Worm (Caenorhabditis elegans) whole organism, midembryonic: ENCODE measurements around the gene ztf-17.

Experiments used
- cog-1 ChIP-seq: sonication (generic microtip); optimal IDR thresholded peaks from 2 replicates; lab custom pipeline; 2016; ENCODE audit warnings: missing genetic modification characterization, missing compliant biosample characterization
- flt-1 ChIP-seq: fragments of 200-800 bp; sonication (Bioruptor generic); IDR thresholded peaks from 2 replicates; pipeline ENCODE4 v1.3.6; 2022; ENCODE audit warnings: missing genetic modification characterization, missing compliant biosample characterization
- klf-2 ChIP-seq: fragments of 200-800 bp; sonication (Bioruptor generic); conservative IDR thresholded peaks from 2 replicates; pipeline ENCODE4 v1.3.6; 2022; ENCODE audit warnings: missing genetic modification reagents, missing genetic modification characterization, missing compliant biosample characterization
- ref-1 ChIP-seq: fragments of 200-800 bp; sonication (Bioruptor generic); conservative IDR thresholded peaks from 2 replicates; pipeline ENCODE4 v1.3.6; 2022; ENCODE audit warnings: missing genetic modification reagents, missing genetic modification characterization, missing compliant biosample characterization
- tab-1 ChIP-seq: fragments of 200-800 bp; sonication (Bioruptor generic); IDR thresholded peaks from 2 replicates; pipeline ENCODE4 v1.3.6; 2022; ENCODE audit warnings: missing genetic modification characterization, missing compliant biosample characterization
- ztf-23 ChIP-seq: fragments of 200-800 bp; sonication (Bioruptor generic); IDR thresholded peaks from 2 replicates; pipeline ENCODE4 v1.3.6; 2022; ENCODE audit warnings: missing genetic modification reagents, missing genetic modification characterization, missing compliant biosample characterization
- ztf-29 ChIP-seq: fragments of 200-800 bp; sonication (Bioruptor generic); IDR thresholded peaks from 2 replicates; pipeline ENCODE4 v1.3.6; 2022; ENCODE audit warnings: missing genetic modification reagents, missing genetic modification characterization, missing compliant biosample characterization

DNA sequence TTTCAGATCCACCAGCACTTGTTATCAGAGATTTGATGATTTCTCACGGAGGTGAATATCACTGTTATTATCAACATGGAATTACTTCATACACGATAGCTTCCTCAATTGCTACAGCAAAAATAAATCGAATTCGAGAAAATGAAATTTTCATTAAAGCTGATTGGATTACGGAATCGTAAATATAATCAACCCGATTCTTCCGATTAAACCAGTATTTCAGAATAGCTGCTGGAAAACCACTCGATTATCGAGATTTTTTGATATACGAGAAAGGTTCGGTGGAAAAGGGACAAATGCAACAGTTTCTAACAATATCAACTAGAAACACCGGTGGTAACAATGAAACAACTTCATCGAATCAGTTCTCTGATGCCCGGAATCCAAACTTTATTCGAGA is 32.0 kb upstream of the ztf-17 start:
- TF ChIP-seq ztf-23 (GFP tag; lab: Robert Waterston, UW) (no peak), ztf-29 (GFP tag; lab: Robert Waterston, UW) (no peak), klf-2 (GFP tag; lab: Robert Waterston, UW) (no peak), ref-1 (GFP tag; lab: Robert Waterston, UW) (no peak), tab-1 (GFP tag; lab: Robert Waterston, UW) (no peak), cog-1 (tag; lab: Kevin White, UChicago) (no peak), flt-1 (GFP tag; lab: Robert Waterston, UW) (no peak)
